Fruit fly (Drosophila melanogaster): ENCODE results near the gene D19A.

Gene D19A

dm6 chr3L:6181776-6182175 lies 7.1 kb downstream of the D19A start, which contains the start of gene CG10274 (continued):
- TF ChIP-seq D19B (GFP tag; optimal IDR thresholded peaks at IDR 0.05) (no peak), CG6272 (GFP tag; IDR thresholded peaks at IDR 0.05) (0 out of 2 replicates have a peak, but pooled peaks have one; percentile 47), CG9727 (GFP tag; optimal IDR thresholded peaks at IDR 0.05) (peak; percentile 76), CG12071 (GFP tag; optimal IDR thresholded peaks at IDR 0.05) (no peak), NfI (GFP tag; optimal IDR thresholded peaks at IDR 0.05) (peak; percentile 81), Hey (tag; optimal IDR thresholded peaks at IDR 0.05) (no peak), z (GFP tag; IDR thresholded peaks at IDR 0.05) (no peak), pros (GFP tag; optimal IDR thresholded peaks at IDR 0.05) (no peak), lilli (GFP tag; optimal IDR thresholded peaks at IDR 0.05) (peak; percentile 85), Oaz (GFP tag; IDR thresholded peaks at IDR 0.05) (no peak), CG7556 (GFP tag; optimal IDR thresholded peaks at IDR 0.05) (peak; percentile 57), CG10267 (tag; optimal IDR thresholded peaks at IDR 0.05) (peak; percentile 98), CG13424 (tag; optimal IDR thresholded peaks at IDR 0.05) (peak; percentile 84), CG13624 (GFP tag; optimal IDR thresholded peaks at IDR 0.05) (peak; percentile 79), CG17328 (GFP tag; IDR thresholded peaks at IDR 0.05) (peak; percentile 49; the same call in 1 of the 2 replicates), H2.0 (GFP tag; IDR thresholded peaks at IDR 0.05) (peak; percentile 56; the same call in 1 of the 2 replicates), CkIIα-i1 (GFP tag; IDR thresholded peaks at IDR 0.05) (no peak), CG6254 (GFP tag; optimal IDR thresholded peaks at IDR 0.05) (no peak), Dbx (GFP tag; IDR thresholded peaks at IDR 0.05) (peak; percentile 81), PHDP (tag; optimal IDR thresholded peaks at IDR 0.05) (peak; percentile 78), en (GFP tag; optimal IDR thresholded peaks at IDR 0.05) (no peak), slp2 (GFP tag; optimal IDR thresholded peaks at IDR 0.05) (peak; percentile 61), CG9437 (GFP tag; optimal IDR thresholded peaks at IDR 0.05) (peak; percentile 67), slou (GFP tag; optimal IDR thresholded peaks at IDR 0.05) (peak; percentile 76), CG11247 (GFP tag; IDR thresholded peaks at IDR 0.05) (peak; percentile 59; the same call in 1 of the 2 replicates), CG13775 (GFP tag; optimal IDR thresholded peaks at IDR 0.05) (peak; percentile 83), ewg (GFP tag; optimal IDR thresholded peaks at IDR 0.05) (peak; percentile 61), pita (GFP tag; optimal IDR thresholded peaks at IDR 0.05) (no peak), sug (tag; optimal IDR thresholded peaks at IDR 0.05) (peak; percentile 84), Ravus (GFP tag; IDR thresholded peaks at IDR 0.05) (no peak), Hsf (GFP tag; optimal IDR thresholded peaks at IDR 0.05) (peak; percentile 87), CG2116 (GFP tag; optimal IDR thresholded peaks at IDR 0.05) (peak; percentile 77), Rfx (GFP tag; IDR thresholded peaks at IDR 0.05) (peak; percentile 86), CG14667 (GFP tag; IDR thresholded peaks at IDR 0.05) (peak; percentile 39), CG42726 (GFP tag; IDR thresholded peaks at IDR 0.05; ENCODE audit: partially characterized antibody) (no peak), CG9817 (tag; optimal IDR thresholded peaks at IDR 0.05) (peak; percentile 81), B-H2 (GFP tag; optimal IDR thresholded peaks at IDR 0.05) (no peak), CG2202 (tag; optimal IDR thresholded peaks at IDR 0.05) (peak; percentile 57), repo (GFP tag; optimal IDR thresholded peaks at IDR 0.05) (peak; percentile 40), CG8765 (GFP tag; IDR thresholded peaks at IDR 0.05) (no peak), Ptx1 (GFP tag; IDR thresholded peaks at IDR 0.05) (peak; percentile 76), amos (GFP tag; IDR thresholded peaks at IDR 0.05; ENCODE audit: partially characterized antibody) (no peak), Neu2 (GFP tag; optimal IDR thresholded peaks at IDR 0.05; ENCODE audit: borderline replicate concordance) (no peak), CG15479 (GFP tag; optimal IDR thresholded peaks at IDR 0.05) (no peak), Hmr (GFP tag; optimal IDR thresholded peaks at IDR 0.05) (no peak), CG18476 (GFP tag; optimal IDR thresholded peaks at IDR 0.05) (peak; percentile 44), CG17385 (GFP tag; optimal IDR thresholded peaks at IDR 0.05) (no peak), sob (GFP tag; IDR thresholded peaks at IDR 0.05) (peak; percentile 84), CG1603 (tag; optimal IDR thresholded peaks at IDR 0.05) (no peak), tna (GFP tag; IDR thresholded peaks at IDR 0.05; ENCODE audit: partially characterized antibody) (no peak), YL-1 (GFP tag; optimal IDR thresholded peaks at IDR 0.05) (peak; percentile 65)
